Fruit fly (Drosophila melanogaster) whole organism, embryonic: Measurements from ENCODE around the gene CG11843.

Source experiments
- Bdp1 ChIP-seq: fragments of 200-800 bp; sonication (Bioruptor generic); optimal IDR thresholded peaks from 3 replicates; lab custom pipeline; 2016; ENCODE audit warnings: missing biosample characterization, missing genetic modification characterization
- CG10267 ChIP-seq: fragments of 200-800 bp; sonication (Bioruptor generic); optimal IDR thresholded peaks from 2 replicates; lab custom pipeline; 2018; ENCODE audit warnings: missing biosample characterization, mild to moderate bottlenecking, missing genetic modification characterization, moderate library complexity
- CG12219 ChIP-seq: fragments of 200-800 bp; sonication (Bioruptor generic); optimal IDR thresholded peaks from 3 replicates; lab custom pipeline; 2018; ENCODE audit warnings: missing biosample characterization, mild to moderate bottlenecking, missing genetic modification characterization
- CG2202 ChIP-seq: fragments of 200-800 bp; sonication (Bioruptor generic); optimal IDR thresholded peaks from 2 replicates; lab custom pipeline; 2018; ENCODE audit warnings: missing biosample characterization, mild to moderate bottlenecking, missing genetic modification characterization
- CG31388 ChIP-seq: fragments of 200-800 bp; sonication (Bioruptor generic); optimal IDR thresholded peaks from 2 replicates; lab custom pipeline; 2016; ENCODE audit warnings: missing biosample characterization, missing genetic modification characterization
- CG4707 ChIP-seq: fragments of 200-800 bp; sonication (Bioruptor generic); optimal IDR thresholded peaks from 2 replicates; lab custom pipeline; 2018; ENCODE audit warnings: missing biosample characterization, mild to moderate bottlenecking, missing genetic modification characterization, moderate library complexity
- CG4854 ChIP-seq: fragments of 200-800 bp; sonication (Bioruptor generic); optimal IDR thresholded peaks from 2 replicates; lab custom pipeline; 2016; ENCODE audit warnings: missing biosample characterization, missing genetic modification characterization, inconsistent platforms
- abd-A ChIP-seq: fragments of 200-800 bp; sonication (Bioruptor generic); optimal IDR thresholded peaks from 3 replicates; lab custom pipeline; 2019; ENCODE audit warnings: missing biosample characterization, mild to moderate bottlenecking, missing genetic modification characterization, moderate library complexity
- ewg ChIP-seq: fragments of 200-800 bp; sonication (Bioruptor generic); optimal IDR thresholded peaks from 3 replicates; lab custom pipeline; 2017; ENCODE audit warnings: mild to moderate bottlenecking, missing biosample characterization, missing genetic modification reagents, missing genetic modification characterization
- lola ChIP-seq, 3 experiments: fragments of >200 bp in 2 of 3; fragments of 200-800 bp in 1 of 3; sonication (Bioruptor generic) in 1 of 3; optimal IDR thresholded peaks; 2 replicates each; lab custom pipeline; 2017 to 2019; ENCODE audit warnings: missing biosample characterization in 3 of 3, missing genetic modification characterization in 3 of 3, mild to moderate bottlenecking in 1 of 3, moderate library complexity in 1 of 3
- nom ChIP-seq: fragments of 200-800 bp; sonication (Bioruptor generic); optimal IDR thresholded peaks from 2 replicates; lab custom pipeline; 2017; ENCODE audit warnings: missing biosample characterization, missing genetic modification characterization, mild to moderate bottlenecking, moderate library complexity, missing genetic modification reagents
- stwl ChIP-seq: fragments of 200-800 bp; sonication (Bioruptor generic); optimal IDR thresholded peaks from 3 replicates; lab custom pipeline; 2018; ENCODE audit warnings: missing biosample characterization, mild to moderate bottlenecking, missing genetic modification characterization, moderate library complexity

- TF ChIP-seq stwl (tag; lab: Kevin White, UChicago) (no peak), Bdp1 (GFP tag; lab: Kevin White, UChicago) (no peak), lola (GFP tag; optimal IDR thresholded peaks at IDR 0.05; lab: Kevin White, UChicago) (no peak), CG12219 (GFP tag; lab: Kevin White, UChicago) (no peak), abd-A (tag; lab: Kevin White, UChicago) (no peak), CG4707 (no peak), nom (GFP tag; lab: Kevin White, UChicago) (no peak), CG4854 (GFP tag; lab: Kevin White, UChicago) (no peak), CG10267 (tag; lab: Kevin White, UChicago) (no peak), ewg (GFP tag; lab: Kevin White, UChicago) (no peak), CG31388 (GFP tag; lab: Kevin White, UChicago) (no peak), CG2202 (tag; lab: Kevin White, UChicago) (no peak)
Observed at dm6 chr3R:29096009-29096443, 41.9 kb downstream of the CG11843 start.
